Worm (Caenorhabditis elegans): ENCODE data around the gene F33G12.3.

- TF ChIP-seq pha-4 (tag; optimal IDR thresholded peaks at IDR 0.05) (no peak), rpc-1 (optimal IDR thresholded peaks at IDR 0.05) (no peak), rpc-1 (tag; optimal IDR thresholded peaks at IDR 0.05) (no peak), F55B11.4 (tag; optimal IDR thresholded peaks at IDR 0.05; ENCODE audit: borderline replicate concordance, insufficient read depth) (no peak), ZK185.1 (tag; optimal IDR thresholded peaks at IDR 0.05; ENCODE audit: poor library complexity, severe bottlenecking) (no peak), hlh-12 (tag; optimal IDR thresholded peaks at IDR 0.05) (no peak), ztf-3 (GFP tag; optimal IDR thresholded peaks at IDR 0.05) (no peak), gei-17 (GFP tag; optimal IDR thresholded peaks at IDR 0.05) (no peak)
Observed at ce11 chrII:5033935-5034334, at the start of gene F33G12.3.
